Worm (Caenorhabditis elegans) whole organism, L4 larva: Measurements from ENCODE around the gene T22F3.11.
"Not testable (repeated sequence)": the region's sequence is repeated elsewhere in the genome, so short reads cannot be mapped to it uniquely, and the experiment has no call there.

Experiments used
- F49E8.2 ChIP-seq: sonication (generic microtip); optimal IDR thresholded peaks from 2 replicates; lab custom pipeline; 2016; ENCODE audit warnings: missing compliant biosample characterization, mild to moderate bottlenecking, missing genetic modification characterization, borderline replicate concordance
- cey-2 ChIP-seq: sonication (generic microtip); optimal IDR thresholded peaks from 3 replicates; lab custom pipeline; 2017; ENCODE audit warnings: missing genetic modification characterization, mild to moderate bottlenecking, missing compliant biosample characterization, antibody characterized with exemption, borderline replicate concordance; ENCODE audit not compliant: insufficient read depth
- dpl-1 ChIP-seq: fragments of 150-350 bp; optimal IDR thresholded peaks from 2 replicates; lab custom pipeline; 2014; ENCODE audit warnings: missing biosample characterization, missing genetic modification reagents, missing genetic modification characterization
- egl-27 ChIP-seq: sonication (generic microtip); optimal IDR thresholded peaks from 3 replicates; lab custom pipeline; 2017; ENCODE audit warnings: missing biosample characterization, missing genetic modification reagents, missing genetic modification characterization
- egl-43 ChIP-seq: fragments of 200-800 bp; sonication (Bioruptor generic); IDR thresholded peaks from 2 replicates; pipeline ENCODE4 v1.3.6; 2022; ENCODE audit warnings: missing genetic modification reagents, missing genetic modification characterization, missing compliant biosample characterization
- fos-1 ChIP-seq: fragments of 150-350 bp; optimal IDR thresholded peaks from 2 replicates; lab custom pipeline; 2014; ENCODE audit warnings: missing biosample characterization, missing genetic modification characterization
- gei-8 ChIP-seq: fragments of 200-800 bp; sonication (Bioruptor generic); optimal IDR thresholded peaks from 2 replicates; lab custom pipeline; 2018; ENCODE audit warnings: mild to moderate bottlenecking, missing genetic modification characterization, missing compliant biosample characterization
- lin-13 ChIP-seq: fragments of 150-350 bp; optimal IDR thresholded peaks from 2 replicates; lab custom pipeline; 2014; ENCODE audit warnings: missing biosample characterization, missing genetic modification reagents, missing genetic modification characterization
- pha-4 ChIP-seq, 2 experiments: fragments of 150-350 bp in 1 of 2; fragments of 200-800 bp in 1 of 2; sonication (Bioruptor generic) in 1 of 2; IDR thresholded peaks in 1 of 2; optimal IDR thresholded peaks in 1 of 2; 2 replicates each; pipeline versions ENCODE4 v1.3.6 to Lab custom; 2014 to 2022; ENCODE audit warnings: missing genetic modification characterization in 2 of 2, missing genetic modification reagents in 2 of 2, missing biosample characterization in 1 of 2, missing compliant biosample characterization in 1 of 2
- unc-62 ChIP-seq, 3 experiments: fragments of 150-350 bp in 1 of 3; sonication (generic microtip); optimal IDR thresholded peaks in 2 of 3; peaks in 1 of 3; 1 replicate in 1 of 3; 2 replicates in 2 of 3; lab custom pipeline; 2014 to 2017; ENCODE audit warnings: missing biosample characterization in 3 of 3, missing genetic modification characterization in 3 of 3, missing genetic modification reagents in 3 of 3, missing genotype in 1 of 3
- ztf-11 ChIP-seq: fragments of 150-350 bp; optimal IDR thresholded peaks from 2 replicates; lab custom pipeline; 2014; ENCODE audit warnings: missing biosample characterization, missing genetic modification characterization

ce11 chrV:3562824-3563223 lies 51.5 kb downstream of the T22F3.11 start, which contains the start of gene T24A6.16:
- not testable (repeated sequence) for TF ChIP-seq gei-8; dpl-1 (GFP tag; lab: Kevin White, UChicago); cey-2 (tag; lab: Kevin White, UChicago); lin-13; unc-62 (GFP tag; optimal IDR thresholded peaks at IDR 0.05 in 1 of 2; lab: Kevin White, UChicago); unc-62 (tag; optimal IDR thresholded peaks at IDR 0.05; lab: Kevin White, UChicago); egl-27 (tag; lab: Kevin White, UChicago); ztf-11 (tag; lab: Kevin White, UChicago); egl-43 (GFP tag; lab: Robert Waterston, UW); fos-1 (tag; lab: Kevin White, UChicago); F49E8.2 (tag; lab: Kevin White, UChicago); pha-4 (GFP tag; IDR thresholded peaks at IDR 0.05; lab: Robert Waterston, UW); pha-4 (tag; optimal IDR thresholded peaks at IDR 0.05; lab: Kevin White, UChicago)
